Worm (Caenorhabditis elegans) whole organism, early embryonic: ENCODE results near the gene R13H4.7.

ENCODE experiments used
- B0310.2 ChIP-seq: sonication (generic microtip); optimal IDR thresholded peaks from 2 replicates; lab custom pipeline; 2016; ENCODE audit warnings: mild to moderate bottlenecking, missing genetic modification characterization, missing compliant biosample characterization
- F13C5.2 ChIP-seq: sonication (generic microtip); optimal IDR thresholded peaks from 2 replicates; lab custom pipeline; 2017; ENCODE audit warnings: mild to moderate bottlenecking, missing genetic modification characterization, inconsistent platforms, missing compliant biosample characterization
- aly-1 ChIP-seq: sonication (generic microtip); optimal IDR thresholded peaks from 2 replicates; lab custom pipeline; 2016; ENCODE audit warnings: missing genetic modification characterization, missing compliant biosample characterization
- ama-1 ChIP-seq: fragments of 150-350 bp; optimal IDR thresholded peaks from 2 replicates; lab custom pipeline; 2014
- ceh-13 ChIP-seq: fragments of 200-800 bp; sonication (Bioruptor generic); optimal IDR thresholded peaks from 2 replicates; lab custom pipeline; 2018; ENCODE audit warnings: mild to moderate bottlenecking, missing genetic modification characterization, missing compliant biosample characterization
- ceh-36 ChIP-seq: sonication (generic microtip); optimal IDR thresholded peaks from 2 replicates; lab custom pipeline; 2016; ENCODE audit warnings: missing genetic modification characterization, inconsistent platforms, missing compliant biosample characterization
- ets-7 ChIP-seq: sonication (generic microtip); optimal IDR thresholded peaks from 2 replicates; lab custom pipeline; 2016; ENCODE audit warnings: missing genotype, missing genetic modification characterization, missing compliant biosample characterization
- flt-1 ChIP-seq: fragments of 200-800 bp; sonication (Bioruptor generic); IDR thresholded peaks from 2 replicates; pipeline ENCODE4 v1.3.6; 2022; ENCODE audit warnings: missing genetic modification characterization, missing compliant biosample characterization
- hmbx-1 ChIP-seq: sonication (generic microtip); optimal IDR thresholded peaks from 2 replicates; lab custom pipeline; 2016; ENCODE audit warnings: mild to moderate bottlenecking, missing genetic modification characterization, missing compliant biosample characterization
- hmg-4 ChIP-seq: fragments of 200-800 bp; sonication (Bioruptor generic); optimal IDR thresholded peaks from 2 replicates; lab custom pipeline; 2018; ENCODE audit warnings: mild to moderate bottlenecking, missing genetic modification characterization, missing compliant biosample characterization
- hnd-1 ChIP-seq: sonication (generic microtip); optimal IDR thresholded peaks from 2 replicates; lab custom pipeline; 2016; ENCODE audit warnings: missing genetic modification characterization, missing compliant biosample characterization
- pes-1 ChIP-seq: fragments of 200-800 bp; sonication (Bioruptor generic); IDR thresholded peaks from 2 replicates; pipeline ENCODE4 v1.3.6; 2022; ENCODE audit warnings: missing genetic modification reagents, missing genetic modification characterization, missing compliant biosample characterization
- scrt-1 ChIP-seq: fragments of 200-800 bp; sonication (Bioruptor generic); IDR thresholded peaks from 2 replicates; pipeline ENCODE4 v1.3.6; 2022; ENCODE audit warnings: missing genetic modification characterization, missing compliant biosample characterization
- sea-1 ChIP-seq: fragments of 200-800 bp; sonication (Bioruptor generic); conservative IDR thresholded peaks from 2 replicates; pipeline ENCODE4 v1.3.6; 2022; ENCODE audit warnings: missing genetic modification characterization, missing compliant biosample characterization
- tbx-11 ChIP-seq: fragments of 200-800 bp; sonication (Bioruptor generic); IDR thresholded peaks from 2 replicates; pipeline ENCODE4 v1.3.6; 2022; ENCODE audit warnings: missing genetic modification characterization, missing compliant biosample characterization
- tbx-37 ChIP-seq: fragments of 200-800 bp; sonication (Bioruptor generic); conservative IDR thresholded peaks from 2 replicates; pipeline ENCODE4 v1.3.6; 2022; ENCODE audit warnings: missing genetic modification reagents, missing genetic modification characterization, missing compliant biosample characterization
- tra-4 ChIP-seq: sonication (generic microtip); optimal IDR thresholded peaks from 2 replicates; lab custom pipeline; 2017; ENCODE audit warnings: missing genetic modification characterization, missing compliant biosample characterization

The R13H4.7 gene

ce11 chrV:11861880-11862544, 6.0 kb downstream of the R13H4.7 start:
- TF ChIP-seq aly-1 (tag; lab: Kevin White, UChicago) (no peak), tbx-11 (no peak), ama-1 (no peak), sea-1 (no peak), tra-4 (tag; lab: Kevin White, UChicago) (no peak), ceh-36 (tag; lab: Kevin White, UChicago) (no peak), hmg-4 (GFP tag; lab: Kevin White, UChicago) (no peak), flt-1 (GFP tag; lab: Robert Waterston, UW) (no peak), hmbx-1 (tag; lab: Kevin White, UChicago) (no peak), B0310.2 (no peak), scrt-1 (GFP tag; lab: Robert Waterston, UW) (no peak), hnd-1 (tag; lab: Kevin White, UChicago) (no peak)

- TF ChIP-seq hmbx-1 (tag; lab: Kevin White, UChicago) (no peak), ets-7 (tag; lab: Kevin White, UChicago) (no peak), hnd-1 (tag; lab: Kevin White, UChicago) (no peak), ceh-36 (tag; lab: Kevin White, UChicago) (no peak), F13C5.2 (tag; lab: Kevin White, UChicago) (no peak), aly-1 (tag; lab: Kevin White, UChicago) (no peak)
Observed at ce11 chrV:11860375-11860774, 7.7 kb downstream of the R13H4.7 start, which contains the start of gene R13H4.5. Gene R13H4.5, plus strand, starts transcription at chrV:11860675.

- TF ChIP-seq B0310.2, result no peak
Observed at ce11 chrV:11859082-11859858, 8.8 kb downstream of the R13H4.7 start.

ce11 chrV:11858299-11858698, 9.7 kb downstream of the R13H4.7 start:
- no peak for TF ChIP-seq ets-7 (tag; lab: Kevin White, UChicago)
- no peak for TF ChIP-seq hmg-4 (GFP tag; lab: Kevin White, UChicago)
- no peak for TF ChIP-seq ceh-13
- no peak for TF ChIP-seq ceh-36 (tag; lab: Kevin White, UChicago)
- no peak for TF ChIP-seq aly-1 (tag; lab: Kevin White, UChicago)
- TF ChIP-seq ama-1, result no peak
- no peak for TF ChIP-seq pes-1 (GFP tag; lab: Robert Waterston, UW)
- TF ChIP-seq hmbx-1 (tag; lab: Kevin White, UChicago), result no peak
- no peak for TF ChIP-seq scrt-1 (GFP tag; lab: Robert Waterston, UW)
- TF ChIP-seq hnd-1 (tag; lab: Kevin White, UChicago), result no peak

ce11 chrV:11857756-11858155, 10.3 kb downstream of the R13H4.7 start:
- TF ChIP-seq hnd-1 (tag; lab: Kevin White, UChicago), result no peak

- no peak for TF ChIP-seq flt-1 (GFP tag; lab: Robert Waterston, UW)
- no peak for TF ChIP-seq hmbx-1 (tag; lab: Kevin White, UChicago)
- TF ChIP-seq ets-7 (tag; lab: Kevin White, UChicago), result no peak
- no peak for TF ChIP-seq pes-1 (GFP tag; lab: Robert Waterston, UW)
- TF ChIP-seq ceh-13, result no peak
- no peak for TF ChIP-seq F13C5.2 (tag; lab: Kevin White, UChicago)
- TF ChIP-seq ceh-36 (tag; lab: Kevin White, UChicago), result no peak
- TF ChIP-seq sea-1, result no peak
- TF ChIP-seq tra-4 (tag; lab: Kevin White, UChicago), result no peak
- no peak for TF ChIP-seq scrt-1 (GFP tag; lab: Robert Waterston, UW)
- TF ChIP-seq B0310.2, result no peak
- no peak for TF ChIP-seq aly-1 (tag; lab: Kevin White, UChicago)
- no peak for TF ChIP-seq hmg-4 (GFP tag; lab: Kevin White, UChicago)
- TF ChIP-seq tbx-11, result no peak
Observed at ce11 chrV:11856022-11856421, 12.0 kb downstream of the R13H4.7 start.

- no peak for TF ChIP-seq aly-1 (tag; lab: Kevin White, UChicago)
- TF ChIP-seq tbx-11, result no peak
- TF ChIP-seq pes-1 (GFP tag; lab: Robert Waterston, UW), result no peak
- TF ChIP-seq F13C5.2 (tag; lab: Kevin White, UChicago), result no peak
- no peak for TF ChIP-seq hmbx-1 (tag; lab: Kevin White, UChicago)
- no peak for TF ChIP-seq ceh-36 (tag; lab: Kevin White, UChicago)
- TF ChIP-seq ama-1, result no peak
- TF ChIP-seq ceh-13, result no peak
- TF ChIP-seq flt-1 (GFP tag; lab: Robert Waterston, UW), result no peak
- TF ChIP-seq hmg-4 (GFP tag; lab: Kevin White, UChicago), result no peak
- no peak for TF ChIP-seq tra-4 (tag; lab: Kevin White, UChicago)
- TF ChIP-seq sea-1, result no peak
- TF ChIP-seq scrt-1 (GFP tag; lab: Robert Waterston, UW), result no peak
- no peak for TF ChIP-seq B0310.2
- TF ChIP-seq tbx-37 (GFP tag; lab: Robert Waterston, UW), result no peak
- no peak for TF ChIP-seq ets-7 (tag; lab: Kevin White, UChicago)
Observed at ce11 chrV:11854905-11855304, 13.1 kb downstream of the R13H4.7 start.

- TF ChIP-seq ets-7 (tag; lab: Kevin White, UChicago) (no peak), ceh-13 (no peak), F13C5.2 (tag; lab: Kevin White, UChicago) (no peak)
Observed at ce11 chrV:11853723-11854122, 14.3 kb downstream of the R13H4.7 start.
